Worm (Caenorhabditis elegans): ENCODE results near the gene cutl-29.

- TF ChIP-seq sptf-1 (tag; optimal IDR thresholded peaks at IDR 0.05) (no peak), blmp-1 (tag; optimal IDR thresholded peaks at IDR 0.05) (no peak), snpc-4 (tag; optimal IDR thresholded peaks at IDR 0.05) (no peak)
Measured at ce11 chrX:8307600-8307999, 36.8 kb upstream of the cutl-29 start, which contains the start of gene R09F10.5.

Measured in whole organism, mixed stage, embryonic.